Fruit fly (Drosophila melanogaster) whole organism: Measurements from ENCODE around the gene Or22b.

ENCODE experiments used
- CG8478 ChIP-seq: fragments of >200 bp; optimal IDR thresholded peaks from 2 replicates; lab custom pipeline; 2018; ENCODE audit warnings: inconsistent platforms
- Dll ChIP-seq: fragments of >200 bp; optimal IDR thresholded peaks from 2 replicates; lab custom pipeline; 2017
- psq ChIP-seq: fragments of >200 bp; optimal IDR thresholded peaks from 2 replicates; lab custom pipeline; 2017
- usp ChIP-seq: fragments of >200 bp; optimal IDR thresholded peaks from 2 replicates; lab custom pipeline; 2017; ENCODE audit warnings: missing biosample characterization, missing genetic modification characterization, mixed read lengths

DNA sequence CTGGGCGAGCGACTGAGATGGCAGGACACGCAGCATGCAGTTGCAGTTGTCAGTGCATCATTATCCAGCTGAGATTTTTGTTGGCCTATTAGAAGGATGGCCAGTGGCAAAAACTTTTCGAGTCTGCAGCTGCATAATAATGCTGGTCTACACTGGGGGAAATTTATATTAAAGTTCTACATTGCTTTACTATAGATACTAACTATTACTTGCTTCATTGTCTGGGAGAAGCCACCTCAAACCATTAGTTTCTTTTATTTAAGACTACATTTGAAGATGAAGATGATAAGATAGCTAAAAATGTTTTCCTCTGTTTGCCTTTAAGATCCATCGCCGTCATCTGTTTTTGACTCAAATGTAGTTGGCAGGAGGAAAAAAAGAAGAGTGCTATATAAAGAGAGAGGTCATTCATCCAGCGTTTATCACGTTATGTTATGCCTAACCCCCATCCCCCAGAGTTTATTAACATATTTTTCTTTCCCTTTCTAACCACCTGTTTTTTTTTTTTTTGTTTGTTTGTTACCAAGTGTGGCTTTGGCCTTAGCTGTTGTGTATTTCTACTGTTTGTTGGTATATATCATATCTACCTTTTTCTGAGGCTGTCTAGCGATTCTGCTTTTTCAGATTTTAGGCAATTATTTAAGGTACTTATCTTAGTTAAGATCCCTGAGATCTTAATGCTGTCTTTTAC lies 37.5 kb downstream of the Or22b start:
- TF ChIP-seq CG8478 (lab: Kevin White, UChicago) (no peak), psq (lab: Kevin White, UChicago) (no peak), usp (GFP tag; lab: Kevin White, UChicago) (no peak), Dll (lab: Kevin White, UChicago) (no peak)
